Fruit fly (Drosophila melanogaster) whole organism, embryonic: Measurements from ENCODE around the gene CG2145.

Source experiments
- C15 ChIP-seq: fragments of 200-800 bp; sonication (Bioruptor generic); IDR thresholded peaks from 3 replicates; pipeline ENCODE4 v1.3.6; 2022; ENCODE audit warnings: missing biosample characterization, missing genetic modification characterization
- CG11695 ChIP-seq: fragments of 200-800 bp; sonication (Bioruptor generic); IDR thresholded peaks from 3 replicates; pipeline ENCODE4 v1.3.6; 2022; ENCODE audit warnings: missing biosample characterization, missing genetic modification characterization
- CG11723 ChIP-seq: fragments of 200-800 bp; sonication (Bioruptor generic); optimal IDR thresholded peaks from 2 replicates; lab custom pipeline; 2017; ENCODE audit warnings: missing biosample characterization, mild to moderate bottlenecking, missing genetic modification characterization
- CG13775 ChIP-seq: fragments of 200-800 bp; sonication (Bioruptor generic); optimal IDR thresholded peaks from 3 replicates; lab custom pipeline; 2017; ENCODE audit warnings: missing biosample characterization, mild to moderate bottlenecking, missing genetic modification characterization
- CG14050 ChIP-seq: fragments of 200-800 bp; sonication (Bioruptor generic); IDR thresholded peaks from 3 replicates; pipeline ENCODE4 v1.3.6; 2022; ENCODE audit warnings: missing biosample characterization, missing genetic modification characterization
- CG15011 ChIP-seq: fragments of 200-800 bp; sonication (Bioruptor generic); optimal IDR thresholded peaks from 3 replicates; lab custom pipeline; 2018; ENCODE audit warnings: missing biosample characterization, mild to moderate bottlenecking, missing genetic modification characterization
- CG15479 ChIP-seq: fragments of 200-800 bp; sonication (Bioruptor generic); optimal IDR thresholded peaks from 3 replicates; lab custom pipeline; 2019; ENCODE audit warnings: missing biosample characterization, mild to moderate bottlenecking, missing genetic modification characterization, moderate library complexity
- CG16779 ChIP-seq: fragments of 200-800 bp; sonication (Bioruptor generic); IDR thresholded peaks from 2 replicates; pipeline ENCODE4 v1.3.6; 2022; ENCODE audit warnings: missing biosample characterization, missing genetic modification characterization
- CG16813 ChIP-seq: fragments of 200-800 bp; sonication (Bioruptor generic); IDR thresholded peaks from 3 replicates; pipeline ENCODE4 v1.3.6; 2022; ENCODE audit warnings: missing biosample characterization, missing genetic modification characterization; ENCODE audit not compliant: partially characterized antibody
- CG17612 ChIP-seq: fragments of 200-800 bp; sonication (Bioruptor generic); IDR thresholded peaks from 2 replicates; pipeline ENCODE4 v1.3.6; 2022; ENCODE audit warnings: missing biosample characterization, missing genetic modification characterization
- CG17912 ChIP-seq: fragments of 200-800 bp; sonication (Bioruptor generic); optimal IDR thresholded peaks from 2 replicates; lab custom pipeline; 2018; ENCODE audit warnings: missing biosample characterization, mild to moderate bottlenecking, missing genetic modification characterization
- CG2678 ChIP-seq: fragments of 200-800 bp; sonication (Bioruptor generic); optimal IDR thresholded peaks from 3 replicates; lab custom pipeline; 2019; ENCODE audit warnings: missing biosample characterization, mild to moderate bottlenecking, missing genetic modification characterization, moderate library complexity
- CG3281 ChIP-seq: fragments of 200-800 bp; sonication (Bioruptor generic); optimal IDR thresholded peaks from 3 replicates; lab custom pipeline; 2017; ENCODE audit warnings: missing biosample characterization, mild to moderate bottlenecking, missing genetic modification characterization
- CG33213 ChIP-seq: fragments of 200-800 bp; sonication (Bioruptor generic); optimal IDR thresholded peaks from 3 replicates; lab custom pipeline; 2016; ENCODE audit warnings: missing biosample characterization, missing genetic modification characterization
- CG3407 ChIP-seq: fragments of 200-800 bp; sonication (Bioruptor generic); optimal IDR thresholded peaks from 2 replicates; lab custom pipeline; 2018; ENCODE audit warnings: missing biosample characterization, mild to moderate bottlenecking, missing genetic modification characterization
- CG4282 ChIP-seq: fragments of 200-800 bp; sonication (Bioruptor generic); optimal IDR thresholded peaks from 2 replicates; lab custom pipeline; 2016; ENCODE audit warnings: missing biosample characterization, missing genetic modification characterization
- CG4404 ChIP-seq: fragments of 200-800 bp; sonication (Bioruptor generic); IDR thresholded peaks from 2 replicates; pipeline ENCODE4 v1.3.6; 2022; ENCODE audit warnings: missing biosample characterization, missing genetic modification characterization
- CG4730 ChIP-seq: fragments of 200-800 bp; sonication (Bioruptor generic); IDR thresholded peaks from 2 replicates; pipeline ENCODE4 v1.3.6; 2022; ENCODE audit warnings: missing biosample characterization, missing genetic modification characterization
- CG5180 ChIP-seq: fragments of 200-800 bp; sonication (Bioruptor generic); optimal IDR thresholded peaks from 3 replicates; lab custom pipeline; 2017; ENCODE audit warnings: missing biosample characterization, missing genetic modification characterization, mild to moderate bottlenecking, moderate library complexity, missing genetic modification reagents
- CG7786 ChIP-seq: fragments of 200-800 bp; sonication (Bioruptor generic); optimal IDR thresholded peaks from 2 replicates; lab custom pipeline; 2016; ENCODE audit warnings: missing biosample characterization, missing genetic modification characterization
- CG7987 ChIP-seq: fragments of 200-800 bp; sonication (Bioruptor generic); optimal IDR thresholded peaks from 2 replicates; lab custom pipeline; 2018; ENCODE audit warnings: missing biosample characterization, mild to moderate bottlenecking, missing genetic modification characterization, moderate library complexity
- CG9609 ChIP-seq: fragments of 200-800 bp; sonication (Bioruptor generic); optimal IDR thresholded peaks from 3 replicates; lab custom pipeline; 2016; ENCODE audit warnings: missing biosample characterization, missing genetic modification characterization
- CkIIα-i1 ChIP-seq: fragments of 200-800 bp; sonication (Bioruptor generic); IDR thresholded peaks from 2 replicates; pipeline ENCODE4 v1.3.6; 2022; ENCODE audit warnings: missing biosample characterization, missing genetic modification characterization
- HHEX ChIP-seq: fragments of 200-800 bp; sonication (Bioruptor generic); optimal IDR thresholded peaks from 3 replicates; lab custom pipeline; 2017; ENCODE audit warnings: missing biosample characterization, mild to moderate bottlenecking, missing genetic modification characterization, missing genetic modification reagents
- HLH54F ChIP-seq: fragments of 200-800 bp; sonication (Bioruptor generic); optimal IDR thresholded peaks from 3 replicates; lab custom pipeline; 2016; ENCODE audit warnings: missing biosample characterization, missing genetic modification characterization
- MESR4 ChIP-seq: fragments of 200-800 bp; sonication (Bioruptor generic); optimal IDR thresholded peaks from 2 replicates; lab custom pipeline; 2018; ENCODE audit warnings: missing biosample characterization, mild to moderate bottlenecking, missing genetic modification characterization, moderate library complexity
- Mad ChIP-seq: fragments of 200-800 bp; sonication (Bioruptor generic); optimal IDR thresholded peaks from 2 replicates; lab custom pipeline; 2016; ENCODE audit warnings: missing biosample characterization, missing genetic modification characterization
- Nf-YA ChIP-seq: fragments of 200-800 bp; sonication (Bioruptor generic); IDR thresholded peaks from 2 replicates; pipeline ENCODE4 v1.3.6; 2022; ENCODE audit warnings: missing biosample characterization, missing genetic modification characterization
- Oli ChIP-seq: fragments of 200-800 bp; sonication (Bioruptor generic); optimal IDR thresholded peaks from 2 replicates; lab custom pipeline; 2018; ENCODE audit warnings: missing biosample characterization, mild to moderate bottlenecking, missing genetic modification characterization, moderate library complexity
- Ravus ChIP-seq: fragments of 200-800 bp; sonication (Bioruptor generic); IDR thresholded peaks from 2 replicates; pipeline ENCODE4 v1.3.6; 2022; ENCODE audit warnings: missing biosample characterization, missing genetic modification characterization
- Rfx ChIP-seq: fragments of 200-800 bp; sonication (Bioruptor generic); IDR thresholded peaks from 2 replicates; pipeline ENCODE4 v1.3.6; 2022; ENCODE audit warnings: missing biosample characterization, missing genetic modification characterization
- Scr ChIP-seq: fragments of 200-800 bp; sonication (Bioruptor generic); IDR thresholded peaks from 2 replicates; pipeline ENCODE4 v1.3.6; 2022; ENCODE audit warnings: missing biosample characterization, missing genetic modification characterization; ENCODE audit not compliant: partially characterized antibody
- al ChIP-seq: fragments of 200-800 bp; sonication (Bioruptor generic); IDR thresholded peaks from 2 replicates; pipeline ENCODE4 v1.3.6; 2022; ENCODE audit warnings: missing biosample characterization, missing genetic modification characterization
- ash1 ChIP-seq: fragments of 200-800 bp; sonication (Bioruptor generic); optimal IDR thresholded peaks from 2 replicates; lab custom pipeline; 2018; ENCODE audit warnings: missing biosample characterization, mild to moderate bottlenecking, missing genetic modification characterization
- az2 ChIP-seq: fragments of 200-800 bp; sonication (Bioruptor generic); optimal IDR thresholded peaks from 3 replicates; lab custom pipeline; 2016; ENCODE audit warnings: missing biosample characterization, missing genetic modification characterization
- caup ChIP-seq: fragments of 200-800 bp; sonication (Bioruptor generic); optimal IDR thresholded peaks from 3 replicates; lab custom pipeline; 2017; ENCODE audit warnings: missing biosample characterization, mild to moderate bottlenecking, missing genetic modification characterization, moderate library complexity; ENCODE audit not compliant: severe bottlenecking
- chn ChIP-seq: fragments of 200-800 bp; sonication (Bioruptor generic); optimal IDR thresholded peaks from 2 replicates; lab custom pipeline; 2016; ENCODE audit warnings: missing biosample characterization, missing genetic modification characterization
- crol ChIP-seq: fragments of 200-800 bp; sonication (Bioruptor generic); IDR thresholded peaks from 2 replicates; pipeline ENCODE4 v1.3.6; 2022; ENCODE audit warnings: missing biosample characterization, missing genetic modification characterization
- eyg ChIP-seq: fragments of 200-800 bp; sonication (Bioruptor generic); optimal IDR thresholded peaks from 3 replicates; lab custom pipeline; 2016; ENCODE audit warnings: missing biosample characterization, missing genetic modification characterization
- gcm2 ChIP-seq: fragments of 200-800 bp; sonication (Bioruptor generic); optimal IDR thresholded peaks from 2 replicates; lab custom pipeline; 2016; ENCODE audit warnings: missing biosample characterization, missing genetic modification characterization
- mld ChIP-seq: fragments of 200-800 bp; sonication (Bioruptor generic); IDR thresholded peaks from 3 replicates; pipeline ENCODE4 v1.3.6; 2022; ENCODE audit warnings: missing biosample characterization, missing genetic modification characterization; ENCODE audit not compliant: partially characterized antibody
- oc ChIP-seq: fragments of 200-800 bp; sonication (Bioruptor generic); optimal IDR thresholded peaks from 2 replicates; lab custom pipeline; 2018; ENCODE audit warnings: missing biosample characterization, mild to moderate bottlenecking, missing genetic modification characterization, moderate library complexity
- pho ChIP-seq: fragments of 200-800 bp; sonication (Bioruptor generic); optimal IDR thresholded peaks from 2 replicates; lab custom pipeline; 2016; ENCODE audit warnings: missing biosample characterization, missing genetic modification characterization
- pnt ChIP-seq: fragments of 200-800 bp; sonication (Bioruptor generic); optimal IDR thresholded peaks from 3 replicates; lab custom pipeline; 2016; ENCODE audit warnings: missing biosample characterization, missing genetic modification characterization
- sima ChIP-seq: fragments of 200-800 bp; sonication (Bioruptor generic); optimal IDR thresholded peaks from 2 replicates; lab custom pipeline; 2016; ENCODE audit warnings: missing biosample characterization, missing genetic modification characterization
- sqz ChIP-seq: fragments of 200-800 bp; sonication (Bioruptor generic); optimal IDR thresholded peaks from 3 replicates; lab custom pipeline; 2018; ENCODE audit warnings: missing biosample characterization, mild to moderate bottlenecking, missing genetic modification characterization
- tgo ChIP-seq: fragments of 200-800 bp; sonication (Bioruptor generic); IDR thresholded peaks from 3 replicates; pipeline ENCODE4 v1.3.6; 2022; ENCODE audit warnings: missing biosample characterization, missing genetic modification characterization
- unpg ChIP-seq: fragments of 200-800 bp; sonication (Bioruptor generic); optimal IDR thresholded peaks from 3 replicates; lab custom pipeline; 2018; ENCODE audit warnings: missing biosample characterization, mild to moderate bottlenecking, missing genetic modification characterization, moderate library complexity
- vfl ChIP-seq: fragments of 200-800 bp; sonication (Bioruptor generic); optimal IDR thresholded peaks from 2 replicates; lab custom pipeline; 2016; ENCODE audit warnings: missing biosample characterization, missing genetic modification characterization
- wek ChIP-seq: fragments of 200-800 bp; sonication (Bioruptor generic); optimal IDR thresholded peaks from 3 replicates; lab custom pipeline; 2018; ENCODE audit warnings: missing biosample characterization, mild to moderate bottlenecking, missing genetic modification characterization, moderate library complexity

The CG2145 gene

DNA sequence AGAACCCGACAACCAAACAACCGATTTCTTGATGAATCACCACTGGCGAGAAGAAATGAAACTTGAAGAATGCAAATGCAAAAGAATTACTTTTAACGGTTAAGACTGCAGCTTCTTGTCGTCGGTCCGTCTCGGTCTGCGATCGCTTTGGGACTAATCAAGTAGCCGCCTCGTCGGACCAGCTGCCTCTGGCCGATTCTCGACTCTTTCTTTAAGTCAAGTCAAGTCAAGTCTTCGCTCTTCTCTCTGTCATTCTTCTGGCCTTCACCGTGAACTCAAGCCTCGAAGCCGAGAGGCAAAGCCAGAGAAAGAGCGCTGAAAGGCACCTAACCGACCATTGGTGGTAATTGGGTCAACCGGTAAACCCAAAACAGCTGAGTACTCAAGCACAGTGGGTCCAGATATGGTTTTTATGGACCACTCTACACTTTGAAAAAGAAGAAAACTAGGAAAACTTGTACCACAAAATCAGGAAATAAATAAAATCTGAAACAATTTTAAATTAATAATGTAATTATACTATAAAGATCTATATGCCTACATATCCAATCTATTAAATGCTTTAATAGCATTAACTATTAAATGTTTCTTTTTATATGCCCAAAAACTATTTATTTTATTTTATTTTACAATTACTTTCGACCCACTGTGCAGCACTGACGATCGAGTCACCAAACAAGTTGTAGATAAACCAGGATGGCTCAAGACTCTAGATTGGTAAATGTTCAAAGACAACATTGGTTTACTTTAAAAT lies 40.0 kb downstream of the CG2145 start, which contains the start of gene C901 (continued):
- TF ChIP-seq Nf-YA (peak; percentile 22; the same call in 1 of the 2 replicates), mld (GFP tag; lab: Robert Waterston, UW) (no peak), Scr (GFP tag; lab: Robert Waterston, UW) (no peak), CG15479 (GFP tag; lab: Kevin White, UChicago) (no peak), CG9609 (GFP tag; lab: Kevin White, UChicago) (no peak), Ravus (GFP tag; lab: Robert Waterston, UW) (no peak), sqz (GFP tag; lab: Kevin White, UChicago) (peak; percentile 54), CG4282 (GFP tag; lab: Kevin White, UChicago) (no peak), CG4404 (GFP tag; lab: Robert Waterston, UW) (no peak), HLH54F (GFP tag; lab: Kevin White, UChicago) (no peak), eyg (no peak), az2 (peak; percentile 59), Oli (tag; lab: Kevin White, UChicago) (peak; percentile 79), CG3281 (no peak), unpg (GFP tag; lab: Kevin White, UChicago) (peak; percentile 82), oc (tag; lab: Kevin White, UChicago) (peak; percentile 44), pho (no peak), CG14050 (GFP tag; lab: Robert Waterston, UW) (peak; percentile 44; the same call in 2 of the 3 replicates), caup (peak; percentile 6), C15 (GFP tag; lab: Robert Waterston, UW) (no peak), CG2678 (tag; lab: Kevin White, UChicago) (peak; percentile 88), CG16779 (GFP tag; lab: Robert Waterston, UW) (no peak), CG17612 (GFP tag; lab: Robert Waterston, UW) (no peak), CG33213 (GFP tag; lab: Kevin White, UChicago) (no peak), Rfx (GFP tag; lab: Robert Waterston, UW) (peak; percentile 45; the same call in 1 of the 2 replicates), CG13775 (GFP tag; lab: Kevin White, UChicago) (peak; percentile 19), CG3407 (GFP tag; lab: Kevin White, UChicago) (peak; percentile 57), CG7786 (GFP tag; lab: Kevin White, UChicago) (no peak), CG15011 (GFP tag; lab: Kevin White, UChicago) (no peak), CG4730 (GFP tag; lab: Robert Waterston, UW) (peak; percentile 63), chn (GFP tag; lab: Kevin White, UChicago) (no peak), sima (GFP tag; lab: Kevin White, UChicago) (no peak), CG11723 (peak; percentile 43), CG11695 (GFP tag; lab: Robert Waterston, UW) (peak; percentile 79), al (GFP tag; lab: Robert Waterston, UW) (peak; percentile 33), wek (GFP tag; lab: Kevin White, UChicago) (no peak), gcm2 (GFP tag; lab: Kevin White, UChicago) (no peak), CG7987 (GFP tag; lab: Kevin White, UChicago) (no peak), vfl (GFP tag; lab: Kevin White, UChicago) (no peak), tgo (GFP tag; lab: Robert Waterston, UW) (peak; percentile 67), Mad (no peak), CkIIα-i1 (no peak), crol (GFP tag; lab: Robert Waterston, UW) (no peak), CG17912 (GFP tag; lab: Kevin White, UChicago) (no peak), pnt (GFP tag; lab: Kevin White, UChicago) (no peak), HHEX (GFP tag; lab: Kevin White, UChicago) (peak; percentile 23), CG5180 (GFP tag; lab: Kevin White, UChicago) (peak; percentile 36), ash1 (GFP tag; lab: Kevin White, UChicago) (no peak), CG16813 (GFP tag; lab: Robert Waterston, UW) (no peak), MESR4 (no peak)
